Fruit fly (Drosophila melanogaster): Measurements from ENCODE around the gene CG46270.

DNA sequence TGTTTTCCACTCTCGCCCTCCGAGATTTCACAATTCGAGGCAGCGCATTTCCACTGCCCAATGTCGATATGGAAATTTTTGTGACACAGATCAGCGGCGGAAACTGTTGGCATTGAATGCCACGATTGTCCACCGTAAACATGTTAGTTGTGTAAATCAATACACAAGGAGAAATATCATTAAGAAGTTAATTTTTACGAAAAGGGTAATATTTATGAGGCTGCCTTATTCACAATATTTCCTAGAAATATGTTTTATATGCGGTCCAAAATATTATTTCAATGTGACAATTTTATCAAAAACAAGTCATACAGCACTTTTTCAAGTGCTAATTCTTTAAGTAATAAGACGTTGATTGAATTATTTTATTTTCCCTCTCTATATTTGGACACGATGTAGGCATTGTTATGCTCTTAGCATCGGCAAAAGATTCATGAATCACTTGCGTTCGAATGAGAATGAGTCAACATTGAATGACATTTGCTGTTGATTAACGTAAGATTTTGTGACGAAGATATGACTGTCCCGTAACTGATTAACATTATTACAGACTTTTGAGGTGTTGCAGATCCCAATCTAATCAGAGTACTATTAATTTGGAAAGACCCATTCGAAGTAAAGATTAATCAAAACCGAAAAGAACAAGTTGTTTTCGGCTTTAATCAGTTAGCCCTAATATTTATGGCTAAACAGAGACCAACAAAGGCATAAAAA lies 34.4 kb downstream of the CG46270 start:
- TF ChIP-seq Sin3A (optimal IDR thresholded peaks at IDR 0.05) = no peak
- no peak for TF ChIP-seq Myc (optimal IDR thresholded peaks at IDR 0.05)
